Worm (Caenorhabditis elegans) whole organism, L4 larva: ENCODE measurements around the gene T04C10.3.
A peak's percentile ranks its signal among the peaks of the same experiment; 100 is the strongest.

Experiments
- D1046.2 ChIP-seq: fragments of 200-800 bp; sonication (Bioruptor generic); IDR thresholded peaks from 2 replicates; pipeline ENCODE4 v1.3.6; 2022; ENCODE audit warnings: missing genetic modification characterization, missing compliant biosample characterization
- F37D6.2 ChIP-seq: sonication (generic microtip); optimal IDR thresholded peaks from 2 replicates; lab custom pipeline; 2016; ENCODE audit warnings: mild to moderate bottlenecking, missing genetic modification characterization, missing compliant biosample characterization
- R02D3.7 ChIP-seq: fragments of 150-350 bp; sonication (generic microtip); optimal IDR thresholded peaks from 3 replicates; lab custom pipeline; 2014; ENCODE audit warnings: missing biosample characterization, missing genetic modification characterization
- Y105C5A.15 ChIP-seq: fragments of 200-800 bp; sonication (Bioruptor generic); IDR thresholded peaks from 2 replicates; pipeline ENCODE4 v1.3.6; 2022; ENCODE audit warnings: missing genetic modification characterization, missing compliant biosample characterization
- Y5F2A.4 ChIP-seq: fragments of 200-800 bp; sonication (Bioruptor generic); optimal IDR thresholded peaks from 2 replicates; lab custom pipeline; 2018; ENCODE audit warnings: mild to moderate bottlenecking, missing genetic modification characterization, missing compliant biosample characterization
- aha-1 ChIP-seq: fragments of 150-350 bp; peaks from one replicate; lab custom pipeline; 2014; ENCODE audit warnings: missing biosample characterization, missing genetic modification characterization
- aly-2 ChIP-seq: sonication (generic microtip); optimal IDR thresholded peaks from 2 replicates; lab custom pipeline; 2018; ENCODE audit warnings: missing biosample characterization, missing genetic modification characterization
- ama-1 ChIP-seq: fragments of 150-350 bp; optimal IDR thresholded peaks from 2 replicates; lab custom pipeline; 2014; ENCODE audit warnings: inconsistent platforms, mixed read lengths
- ceh-20 ChIP-seq: fragments of 200-800 bp; sonication (Bioruptor generic); IDR thresholded peaks from 2 replicates; pipeline ENCODE4 v1.3.6; 2022; ENCODE audit warnings: missing genetic modification reagents, missing genetic modification characterization, missing compliant biosample characterization
- ceh-44 ChIP-seq: fragments of 200-800 bp; sonication (Bioruptor generic); IDR thresholded peaks from 2 replicates; pipeline ENCODE4 v1.3.6; 2022; ENCODE audit warnings: missing genetic modification reagents, missing genetic modification characterization, missing compliant biosample characterization
- ceh-62 ChIP-seq: sonication (generic microtip); optimal IDR thresholded peaks from 2 replicates; lab custom pipeline; 2017; ENCODE audit warnings: missing biosample characterization, missing genetic modification characterization
- ctbp-1 ChIP-seq: fragments of 200-800 bp; sonication (Bioruptor generic); IDR thresholded peaks from 2 replicates; pipeline ENCODE4 v1.3.6; 2022; ENCODE audit warnings: missing genetic modification reagents, missing genetic modification characterization, missing compliant biosample characterization
- daf-16 ChIP-seq, 3 experiments: sonication (generic microtip); optimal IDR thresholded peaks; 2 replicates each; lab custom pipeline; 2016 to 2017; ENCODE audit warnings: missing genetic modification characterization in 3 of 3, missing genetic modification reagents in 3 of 3, mild to moderate bottlenecking in 2 of 3, missing compliant biosample characterization in 2 of 3, missing biosample characterization in 1 of 3, moderate library complexity in 1 of 3
- dmd-6 ChIP-seq: fragments of 200-800 bp; sonication (Bioruptor generic); IDR thresholded peaks from 2 replicates; pipeline ENCODE4 v1.3.6; 2022; ENCODE audit warnings: missing genetic modification reagents, missing genetic modification characterization, missing compliant biosample characterization
- dmd-8 ChIP-seq: fragments of 200-800 bp; sonication (Bioruptor generic); IDR thresholded peaks from 2 replicates; pipeline ENCODE4 v1.3.6; 2022; ENCODE audit warnings: missing genetic modification characterization, missing compliant biosample characterization
- dmd-9 ChIP-seq: fragments of 200-800 bp; sonication (Bioruptor generic); IDR thresholded peaks from 2 replicates; pipeline ENCODE4 v1.3.6; 2022; ENCODE audit warnings: missing genetic modification reagents, missing genetic modification characterization, missing compliant biosample characterization
- dpl-1 ChIP-seq: fragments of 150-350 bp; optimal IDR thresholded peaks from 2 replicates; lab custom pipeline; 2014; ENCODE audit warnings: missing biosample characterization, missing genetic modification reagents, missing genetic modification characterization
- duxl-1 ChIP-seq: sonication (generic microtip); optimal IDR thresholded peaks from 2 replicates; lab custom pipeline; 2016; ENCODE audit warnings: mild to moderate bottlenecking, missing genetic modification characterization, moderate library complexity, missing compliant biosample characterization; ENCODE audit not compliant: poor library complexity
- egl-43 ChIP-seq: fragments of 200-800 bp; sonication (Bioruptor generic); IDR thresholded peaks from 2 replicates; pipeline ENCODE4 v1.3.6; 2022; ENCODE audit warnings: missing genetic modification reagents, missing genetic modification characterization, missing compliant biosample characterization
- fkh-10 ChIP-seq: fragments of 150-350 bp; optimal IDR thresholded peaks from 2 replicates; lab custom pipeline; 2014; ENCODE audit warnings: missing biosample characterization, missing genetic modification reagents, missing genetic modification characterization
- gei-8 ChIP-seq: fragments of 200-800 bp; sonication (Bioruptor generic); optimal IDR thresholded peaks from 2 replicates; lab custom pipeline; 2018; ENCODE audit warnings: mild to moderate bottlenecking, missing genetic modification characterization, missing compliant biosample characterization
- hlh-30 ChIP-seq: sonication (generic microtip); optimal IDR thresholded peaks from 2 replicates; lab custom pipeline; 2017; ENCODE audit warnings: antibody characterized with exemption, mild to moderate bottlenecking, missing genetic modification characterization, missing compliant biosample characterization; ENCODE audit not compliant: insufficient read depth
- lim-7 ChIP-seq: fragments of 200-800 bp; sonication (Bioruptor generic); IDR thresholded peaks from 2 replicates; pipeline ENCODE4 v1.3.6; 2022; ENCODE audit warnings: missing genetic modification characterization, missing compliant biosample characterization
- lin-1 ChIP-seq: fragments of 200-800 bp; sonication (Bioruptor generic); IDR thresholded peaks from 2 replicates; pipeline ENCODE4 v1.3.6; 2022; ENCODE audit warnings: missing genetic modification reagents, missing genetic modification characterization, missing compliant biosample characterization
- lin-15B ChIP-seq: fragments of 150-350 bp; sonication (generic microtip); optimal IDR thresholded peaks from 3 replicates; lab custom pipeline; 2014; ENCODE audit warnings: missing biosample characterization, missing genetic modification characterization
- lin-29 ChIP-seq: fragments of 200-800 bp; sonication (Bioruptor generic); IDR thresholded peaks from 2 replicates; pipeline ENCODE4 v1.3.6; 2022; ENCODE audit warnings: missing genetic modification reagents, missing genetic modification characterization, missing compliant biosample characterization
- lin-38 ChIP-seq: fragments of 200-800 bp; sonication (Bioruptor generic); IDR thresholded peaks from 2 replicates; pipeline ENCODE4 v1.3.6; 2022; ENCODE audit warnings: missing genetic modification reagents, missing genetic modification characterization, missing compliant biosample characterization
- lir-3 ChIP-seq: sonication (generic microtip); optimal IDR thresholded peaks from 2 replicates; lab custom pipeline; 2016; ENCODE audit warnings: mild to moderate bottlenecking, missing genetic modification characterization, missing compliant biosample characterization
- madf-9 ChIP-seq: fragments of 200-800 bp; sonication (Bioruptor generic); conservative IDR thresholded peaks from 2 replicates; pipeline ENCODE4 v1.3.6; 2022; ENCODE audit warnings: missing genetic modification reagents, missing genetic modification characterization, missing compliant biosample characterization
- mdl-1 ChIP-seq, 2 experiments: fragments of 150-350 bp in 1 of 2; sonication (generic microtip) in 1 of 2; optimal IDR thresholded peaks; 2 replicates each; lab custom pipeline; 2014 to 2017; ENCODE audit warnings: missing biosample characterization in 2 of 2, missing genetic modification characterization in 2 of 2
- mep-1 ChIP-seq: fragments of 150-350 bp; sonication (generic microtip); optimal IDR thresholded peaks from 3 replicates; lab custom pipeline; 2014; ENCODE audit warnings: missing biosample characterization, missing genetic modification characterization
- mxl-2 ChIP-seq: fragments of 200-800 bp; sonication (Bioruptor generic); conservative IDR thresholded peaks from 2 replicates; pipeline ENCODE4 v1.3.6; 2022; ENCODE audit warnings: missing genetic modification reagents, missing genetic modification characterization, missing compliant biosample characterization
- mxl-3 ChIP-seq: fragments of 200-800 bp; sonication (Bioruptor generic); optimal IDR thresholded peaks from 2 replicates; lab custom pipeline; 2018; ENCODE audit warnings: mild to moderate bottlenecking, missing genetic modification characterization, missing compliant biosample characterization
- nhr-11 ChIP-seq: fragments of 150-350 bp; optimal IDR thresholded peaks from 2 replicates; lab custom pipeline; 2014; ENCODE audit warnings: missing biosample characterization, missing genetic modification characterization
- nhr-237 ChIP-seq: sonication (generic microtip); optimal IDR thresholded peaks from 2 replicates; lab custom pipeline; 2017; ENCODE audit warnings: missing biosample characterization, missing genetic modification characterization
- nhr-25 ChIP-seq: sonication (generic microtip); optimal IDR thresholded peaks from 2 replicates; lab custom pipeline; 2017; ENCODE audit warnings: missing genetic modification characterization, mild to moderate bottlenecking, missing compliant biosample characterization, antibody characterized with exemption, moderate library complexity, borderline replicate concordance; ENCODE audit not compliant: insufficient read depth
- nhr-28 ChIP-seq: fragments of 150-350 bp; optimal IDR thresholded peaks from 2 replicates; lab custom pipeline; 2014; ENCODE audit warnings: missing biosample characterization, missing genetic modification characterization
- nhr-42 ChIP-seq: fragments of 200-800 bp; sonication (Bioruptor generic); IDR thresholded peaks from 2 replicates; pipeline ENCODE4 v1.3.6; 2022; ENCODE audit warnings: missing genetic modification characterization, missing compliant biosample characterization
- rbr-2 ChIP-seq: sonication (generic microtip); optimal IDR thresholded peaks from 2 replicates; lab custom pipeline; 2016; ENCODE audit warnings: missing genotype, missing genetic modification characterization, missing compliant biosample characterization
- sdz-12 ChIP-seq: fragments of 200-800 bp; sonication (Bioruptor generic); optimal IDR thresholded peaks from 2 replicates; lab custom pipeline; 2018; ENCODE audit warnings: mild to moderate bottlenecking, missing genetic modification characterization, missing compliant biosample characterization
- set-16 ChIP-seq: fragments of 200-800 bp; sonication (Bioruptor generic); IDR thresholded peaks from 2 replicates; pipeline ENCODE4 v1.3.6; 2022; ENCODE audit warnings: missing genetic modification reagents, missing genetic modification characterization, missing compliant biosample characterization
- skn-1 ChIP-seq: fragments of 150-350 bp; optimal IDR thresholded peaks from 2 replicates; lab custom pipeline; 2014; ENCODE audit warnings: missing biosample characterization, missing genetic modification characterization
- snpc-1.2 ChIP-seq: fragments of 200-800 bp; sonication (Bioruptor generic); IDR thresholded peaks from 2 replicates; pipeline ENCODE4 v1.3.6; 2022; ENCODE audit warnings: missing genetic modification reagents, missing genetic modification characterization, missing compliant biosample characterization
- spr-3 ChIP-seq: fragments of 200-800 bp; sonication (Bioruptor generic); optimal IDR thresholded peaks from 2 replicates; lab custom pipeline; 2018; ENCODE audit warnings: mild to moderate bottlenecking, missing genetic modification characterization, missing compliant biosample characterization
- tag-97 ChIP-seq: fragments of 200-800 bp; sonication (Bioruptor generic); IDR thresholded peaks from 2 replicates; pipeline ENCODE4 v1.3.6; 2022; ENCODE audit warnings: missing genetic modification characterization, missing compliant biosample characterization
- unc-130 ChIP-seq: sonication (generic microtip); optimal IDR thresholded peaks from 2 replicates; lab custom pipeline; 2016; ENCODE audit warnings: missing genetic modification reagents, missing genetic modification characterization, missing compliant biosample characterization
- unc-39 ChIP-seq: sonication (generic microtip); optimal IDR thresholded peaks from 2 replicates; lab custom pipeline; 2017; ENCODE audit warnings: missing biosample characterization, missing genetic modification characterization
- vab-7 ChIP-seq: fragments of 200-800 bp; sonication (Bioruptor generic); IDR thresholded peaks from 2 replicates; pipeline ENCODE4 v1.3.6; 2022; ENCODE audit warnings: missing genetic modification reagents, missing genetic modification characterization, missing compliant biosample characterization
- zip-11 ChIP-seq: fragments of 200-800 bp; sonication (Bioruptor generic); IDR thresholded peaks from 2 replicates; pipeline ENCODE4 v1.3.6; 2022; ENCODE audit warnings: missing genetic modification characterization, missing compliant biosample characterization

Gene T04C10.3

ce11 chrX:14818464-14819259, 6.5 kb downstream of the T04C10.3 start, which contains the start of gene epn-1 (continued):
- TF ChIP-seq mxl-2 (peak; percentile 92), duxl-1 (tag; lab: Kevin White, UChicago) (peak; percentile 71), Y5F2A.4 (GFP tag; lab: Kevin White, UChicago) (peak; percentile 31), D1046.2 (GFP tag; lab: Robert Waterston, UW) (peak; percentile 81; the same call in 1 of the 2 replicates), R02D3.7 (tag; lab: Kevin White, UChicago) (no peak), unc-130 (GFP tag; lab: Kevin White, UChicago) (peak; percentile 53), madf-9 (GFP tag; lab: Robert Waterston, UW) (peak; percentile 96), snpc-1.2 (GFP tag; lab: Robert Waterston, UW) (no peak; the same call in 1 of the 2 replicates), set-16 (GFP tag; lab: Robert Waterston, UW) (peak; percentile 99), ceh-20 (GFP tag; lab: Robert Waterston, UW) (peak; percentile 98), zip-11 (GFP tag; lab: Robert Waterston, UW) (no peak), ctbp-1 (GFP tag; lab: Robert Waterston, UW) (peak; percentile 96), lin-29 (peak; percentile 76), lin-38 (GFP tag; lab: Robert Waterston, UW) (peak; percentile 80), daf-16 (GFP tag; optimal IDR thresholded peaks at IDR 0.05; lab: Kevin White, UChicago) (peak; percentile 84 to 95), daf-16 (tag; optimal IDR thresholded peaks at IDR 0.05; lab: Kevin White, UChicago) (peak; percentile 84), sdz-12 (GFP tag; lab: Kevin White, UChicago) (peak; percentile 64), fkh-10 (GFP tag; lab: Kevin White, UChicago) (peak; percentile 89), lin-15B (tag; lab: Kevin White, UChicago) (peak; percentile 10), rbr-2 (tag; lab: Kevin White, UChicago) (peak; percentile 97), ceh-44 (no peak), unc-39 (tag; lab: Kevin White, UChicago) (peak; percentile 71), egl-43 (GFP tag; lab: Robert Waterston, UW) (peak; percentile 94), aly-2 (tag; lab: Kevin White, UChicago) (no peak), nhr-25 (tag; lab: Kevin White, UChicago) (peak; percentile 85), lir-3 (tag; lab: Kevin White, UChicago) (peak; percentile 84), mdl-1 (tag; optimal IDR thresholded peaks at IDR 0.05; lab: Kevin White, UChicago) (peak; percentile 100), dmd-9 (peak; percentile 92), nhr-28 (tag; lab: Kevin White, UChicago) (peak; percentile 97), dmd-6 (GFP tag; lab: Robert Waterston, UW) (peak; percentile 99), nhr-42 (GFP tag; lab: Robert Waterston, UW) (peak; percentile 95), dmd-8 (GFP tag; lab: Robert Waterston, UW) (no peak), nhr-237 (tag; lab: Kevin White, UChicago) (peak; percentile 51), tag-97 (GFP tag; lab: Robert Waterston, UW) (no peak), gei-8 (GFP tag; lab: Kevin White, UChicago) (peak; percentile 99), F37D6.2 (tag; lab: Kevin White, UChicago) (peak; percentile 94), aha-1 (peak; percentile 100), vab-7 (peak; percentile 70; the same call in 1 of the 2 replicates), hlh-30 (tag; lab: Kevin White, UChicago) (peak; percentile 100), lim-7 (peak; percentile 65), ama-1 (lab: Kevin White, UChicago) (peak; percentile 18), ceh-62 (no peak), dpl-1 (GFP tag; lab: Kevin White, UChicago) (peak; percentile 73), Y105C5A.15 (0 out of 2 replicates have a peak, but pooled peaks have one; percentile 35), spr-3 (GFP tag; lab: Kevin White, UChicago) (peak; percentile 84), mxl-3 (peak; percentile 99), nhr-11 (tag; lab: Kevin White, UChicago) (peak; percentile 96), lin-1 (peak; percentile 96), mep-1 (tag; lab: Kevin White, UChicago) (peak; percentile 98), skn-1 (tag; lab: Kevin White, UChicago) (no peak)
